Fruit fly (Drosophila melanogaster): Measurements from ENCODE around the gene CHKov1.

The CHKov1 gene

DNA sequence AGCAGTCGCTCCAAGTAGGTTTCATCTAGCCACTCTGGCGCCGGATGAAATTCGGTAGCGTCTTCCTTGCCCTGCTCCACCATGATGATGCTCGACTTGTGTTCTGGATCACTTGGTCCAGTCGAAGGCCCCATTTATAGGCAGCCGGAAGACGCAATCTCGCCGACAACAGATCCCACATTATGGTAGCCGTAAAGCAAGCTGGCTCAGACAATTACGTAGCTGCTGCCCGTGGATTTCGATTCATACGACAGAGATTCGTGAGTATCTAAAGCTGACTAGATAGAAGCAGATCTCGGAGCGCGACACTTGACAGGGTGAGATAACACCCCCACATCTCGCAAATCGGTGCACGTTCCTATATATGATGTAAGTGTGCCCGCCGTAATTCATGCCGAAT, 52.0 kb downstream of the CHKov1 start, which contains the start of gene CG10513:
Gene CG10513 (minus strand): TSS at position 101 of the 400 bp plus-strand sequence.
- TF ChIP-seq CG32264 (GFP tag; optimal IDR thresholded peaks at IDR 0.05) (no peak), Hr83 (GFP tag; optimal IDR thresholded peaks at IDR 0.05; ENCODE audit: poor library complexity, severe bottlenecking) (no peak), brk (GFP tag; optimal IDR thresholded peaks at IDR 0.05) (no peak), dmrt93B (GFP tag; optimal IDR thresholded peaks at IDR 0.05) (no peak), woc (GFP tag; optimal IDR thresholded peaks at IDR 0.05) (no peak), Jra (GFP tag; optimal IDR thresholded peaks at IDR 0.05) (no peak), HLH106 (tag; optimal IDR thresholded peaks at IDR 0.05) (no peak), jim (GFP tag; optimal IDR thresholded peaks at IDR 0.05) (no peak)

DNA sequence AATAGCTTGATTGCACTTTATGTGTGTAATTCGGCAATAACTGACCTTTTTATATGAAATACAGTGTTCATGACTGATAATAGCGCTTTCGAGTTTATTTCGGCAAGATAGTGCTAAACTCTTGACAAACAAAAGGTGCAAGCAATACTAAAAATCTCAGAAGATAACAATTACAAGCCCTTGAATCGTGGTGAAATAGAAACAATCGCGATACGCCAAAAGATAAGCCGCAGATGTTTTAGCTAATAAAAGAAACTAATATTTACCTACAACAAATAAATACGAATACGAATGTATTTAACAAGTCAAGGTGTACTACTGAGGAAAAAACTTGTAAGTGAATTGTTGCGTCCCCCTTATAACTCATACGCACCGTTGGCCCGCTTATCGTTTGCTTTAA, 53.8 kb downstream of the CHKov1 start:
- no peak for TF ChIP-seq sage (GFP tag; optimal IDR thresholded peaks at IDR 0.05)

DNA sequence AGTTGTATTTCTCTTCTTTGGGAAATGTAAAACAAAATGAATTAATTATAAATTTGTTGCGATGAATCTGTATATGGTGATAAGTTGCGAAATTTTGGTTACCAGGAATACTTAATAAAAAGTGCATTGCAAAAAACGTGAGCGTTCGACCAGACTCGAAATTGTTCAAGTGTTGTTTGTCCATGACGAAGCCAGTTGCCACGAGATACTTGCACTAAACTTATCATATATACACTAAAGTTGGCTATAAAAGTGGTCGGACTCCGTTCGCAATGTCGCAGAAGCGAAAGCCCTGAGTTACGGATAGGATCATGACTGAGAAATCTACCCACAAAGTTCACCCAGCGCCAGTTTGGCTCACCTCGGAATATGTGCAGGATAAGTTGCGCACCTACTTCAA, 55.6 kb downstream of the CHKov1 start, which contains the start of gene CG11878:
Gene CG11878 (plus strand): TSS at position 301 of the 400 bp plus-strand sequence.
- TF ChIP-seq CrebA (GFP tag; optimal IDR thresholded peaks at IDR 0.05; ENCODE audit: borderline replicate concordance): no peak
- no peak for TF ChIP-seq CG32264 (GFP tag; optimal IDR thresholded peaks at IDR 0.05)
- TF ChIP-seq CG9705 (GFP tag; optimal IDR thresholded peaks at IDR 0.05): no peak
- no peak for TF ChIP-seq fru (GFP tag; optimal IDR thresholded peaks at IDR 0.05)
- no peak for TF ChIP-seq lola (GFP tag; optimal IDR thresholded peaks at IDR 0.05)
- TF ChIP-seq br (GFP tag; optimal IDR thresholded peaks at IDR 0.05): no peak
- TF ChIP-seq tai (GFP tag; optimal IDR thresholded peaks at IDR 0.05): no peak
- no peak for TF ChIP-seq ey (GFP tag; optimal IDR thresholded peaks at IDR 0.05)
- no peak for TF ChIP-seq brk (GFP tag; optimal IDR thresholded peaks at IDR 0.05)
- no peak for TF ChIP-seq GATAd (GFP tag; optimal IDR thresholded peaks at IDR 0.05)
- no peak for TF ChIP-seq N (GFP tag; optimal IDR thresholded peaks at IDR 0.05)
- TF ChIP-seq usp (GFP tag; optimal IDR thresholded peaks at IDR 0.05): no peak
- no peak for TF ChIP-seq Rel (GFP tag; optimal IDR thresholded peaks at IDR 0.05)
- TF ChIP-seq Rel (tag; optimal IDR thresholded peaks at IDR 0.05): no peak
